Worm (Caenorhabditis elegans): Measurements from ENCODE around the gene srz-78.
A peak's percentile ranks its signal among the peaks of the same experiment; 100 is the strongest.

srz-78 gene

DNA sequence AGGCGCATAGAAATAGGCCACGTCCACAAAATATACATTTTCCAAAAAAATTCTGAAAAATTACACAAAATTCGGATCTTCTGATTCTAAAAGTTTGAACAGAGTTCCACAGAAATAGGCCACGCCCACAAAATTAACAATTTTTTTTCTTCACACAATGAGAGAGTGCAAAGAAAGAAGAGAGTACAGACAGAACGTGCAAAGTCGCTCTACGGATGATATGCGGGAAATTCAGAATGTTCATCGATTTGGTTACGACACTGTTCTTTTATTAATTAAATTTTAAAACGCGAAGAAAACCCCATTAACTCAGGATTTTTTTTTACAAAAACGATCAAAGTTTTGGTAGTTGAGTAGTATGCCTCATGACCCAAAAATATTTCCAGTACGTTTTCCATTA lies 41.4 kb downstream of the srz-78 start:
- no peak for TF ChIP-seq nhr-77 (tag; optimal IDR thresholded peaks at IDR 0.05)
- peak; percentile 1 for TF ChIP-seq C16A3.4 (tag; optimal IDR thresholded peaks at IDR 0.05)
- TF ChIP-seq nhr-47 (tag; optimal IDR thresholded peaks at IDR 0.05) = no peak
- TF ChIP-seq lsy-2 (tag; optimal IDR thresholded peaks at IDR 0.05) = peak; percentile 24 to 70
- TF ChIP-seq irx-1 (tag; optimal IDR thresholded peaks at IDR 0.05) = no peak
- no peak for TF ChIP-seq elt-2 (tag; optimal IDR thresholded peaks at IDR 0.05)
- peak; percentile 35 for TF ChIP-seq blmp-1 (tag; optimal IDR thresholded peaks at IDR 0.05)
- no peak for TF ChIP-seq nhr-84 (tag; optimal IDR thresholded peaks at IDR 0.05)
- no peak for TF ChIP-seq xbp-1 (tag; optimal IDR thresholded peaks at IDR 0.05)
- TF ChIP-seq ceh-88 (GFP tag; IDR thresholded peaks at IDR 0.05) = no peak
- TF ChIP-seq efl-3 (GFP tag; optimal IDR thresholded peaks at IDR 0.05) = no peak
- TF ChIP-seq lin-15B (tag; optimal IDR thresholded peaks at IDR 0.05) = no peak
- no peak for TF ChIP-seq ceh-63 (GFP tag; optimal IDR thresholded peaks at IDR 0.05)
- TF ChIP-seq vab-15 (tag; optimal IDR thresholded peaks at IDR 0.05) = no peak
- TF ChIP-seq pag-3 (tag; optimal IDR thresholded peaks at IDR 0.05; ENCODE audit: borderline replicate concordance, insufficient read depth) = no peak
- no peak for TF ChIP-seq lin-13 (GFP tag; optimal IDR thresholded peaks at IDR 0.05)
- TF ChIP-seq efl-1 (optimal IDR thresholded peaks at IDR 0.05) = peak; percentile 50 to 66
- TF ChIP-seq efl-1 (GFP tag; optimal IDR thresholded peaks at IDR 0.05 in 1 of 2) = peak; percentile 67 to 96
- no peak for TF ChIP-seq sptf-1 (tag; optimal IDR thresholded peaks at IDR 0.05)
- no peak for TF ChIP-seq rnt-1 (tag; optimal IDR thresholded peaks at IDR 0.05)
- peak; percentile 33 to 76 (median 61) for TF ChIP-seq dpl-1 (GFP tag; optimal IDR thresholded peaks at IDR 0.05)
- TF ChIP-seq hpl-2 (GFP tag; optimal IDR thresholded peaks at IDR 0.05) = no peak
- no peak for TF ChIP-seq Y116A8C.19 (tag; optimal IDR thresholded peaks at IDR 0.05; ENCODE audit: borderline replicate concordance)
- no peak for TF ChIP-seq ceh-8 (GFP tag; optimal IDR thresholded peaks at IDR 0.05)
- peak; percentile 16 to 78 for TF ChIP-seq lin-35 (GFP tag; optimal IDR thresholded peaks at IDR 0.05)
- TF ChIP-seq nhr-76 (tag; optimal IDR thresholded peaks at IDR 0.05) = no peak
- no peak for TF ChIP-seq ceh-82 (tag; optimal IDR thresholded peaks at IDR 0.05)
- TF ChIP-seq unc-62 (GFP tag; optimal IDR thresholded peaks at IDR 0.05) = no peak
- no peak for TF ChIP-seq pqm-1 (tag; optimal IDR thresholded peaks at IDR 0.05)
- no peak for TF ChIP-seq C34B4.2 (tag; optimal IDR thresholded peaks at IDR 0.05)
- TF ChIP-seq snu-23 (GFP tag; optimal IDR thresholded peaks at IDR 0.05) = peak; percentile 10
- no peak for TF ChIP-seq lin-39 (tag; optimal IDR thresholded peaks at IDR 0.05)
- TF ChIP-seq jun-1 (tag; optimal IDR thresholded peaks at IDR 0.05) = no peak

DNA sequence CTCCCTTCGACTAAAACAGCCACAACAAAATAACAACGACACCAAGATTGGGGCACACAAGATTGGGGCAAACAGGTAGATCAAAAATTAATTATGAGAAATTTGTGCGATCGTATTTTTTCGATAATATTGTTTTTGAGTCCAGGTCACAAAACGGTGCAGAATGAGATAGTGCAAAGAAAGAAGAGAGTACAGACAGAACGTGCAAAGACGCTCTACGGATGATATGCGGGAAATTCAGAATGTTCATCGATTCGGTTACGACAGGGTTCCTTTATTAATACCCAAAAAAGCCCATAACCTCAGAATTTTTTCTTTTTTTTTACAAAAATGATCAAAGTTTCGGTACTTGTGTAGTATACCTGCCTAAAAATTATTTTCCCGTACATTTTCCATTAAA lies 47.7 kb downstream of the srz-78 start:
- TF ChIP-seq swsn-7 (tag; optimal IDR thresholded peaks at IDR 0.05) = no peak
- no peak for TF ChIP-seq nhr-71 (tag; optimal IDR thresholded peaks at IDR 0.05)
- TF ChIP-seq C04F5.9 (tag; optimal IDR thresholded peaks at IDR 0.05) = no peak
- TF ChIP-seq pax-3 (tag; optimal IDR thresholded peaks at IDR 0.05) = no peak
- TF ChIP-seq ceh-88 (GFP tag; IDR thresholded peaks at IDR 0.05) = no peak
- peak; percentile 10 to 62 for TF ChIP-seq lin-35 (GFP tag; optimal IDR thresholded peaks at IDR 0.05)
- TF ChIP-seq nhr-11 (tag; optimal IDR thresholded peaks at IDR 0.05) = no peak
- TF ChIP-seq elt-2 (tag; optimal IDR thresholded peaks at IDR 0.05) = no peak
- TF ChIP-seq unc-62 (GFP tag; optimal IDR thresholded peaks at IDR 0.05) = no peak
- no peak for TF ChIP-seq rnt-1 (tag; optimal IDR thresholded peaks at IDR 0.05)
- TF ChIP-seq fos-1 (tag; optimal IDR thresholded peaks at IDR 0.05) = no peak
- TF ChIP-seq efl-1 (optimal IDR thresholded peaks at IDR 0.05) = peak; percentile 2 to 58
- TF ChIP-seq efl-1 (GFP tag; optimal IDR thresholded peaks at IDR 0.05 in 1 of 2) = peak in 1 of 2 experiments; percentile 54
- TF ChIP-seq nhr-84 (tag; optimal IDR thresholded peaks at IDR 0.05) = no peak
- TF ChIP-seq snu-23 (GFP tag; optimal IDR thresholded peaks at IDR 0.05) = peak; percentile 16
- TF ChIP-seq ces-1 (GFP tag; optimal IDR thresholded peaks at IDR 0.05) = no peak
- TF ChIP-seq nhr-28 (tag; optimal IDR thresholded peaks at IDR 0.05) = no peak
- no peak for TF ChIP-seq hpl-2 (GFP tag; optimal IDR thresholded peaks at IDR 0.05)
- TF ChIP-seq mef-2 (tag; optimal IDR thresholded peaks at IDR 0.05) = no peak
- peak; percentile 17 to 53 (median 30) for TF ChIP-seq dpl-1 (GFP tag; optimal IDR thresholded peaks at IDR 0.05)
- TF ChIP-seq xbp-1 (tag; optimal IDR thresholded peaks at IDR 0.05) = no peak
- peak in 1 of 2 experiments; percentile 56 for TF ChIP-seq lsy-2 (tag; optimal IDR thresholded peaks at IDR 0.05)
- TF ChIP-seq zip-4 (GFP tag; optimal IDR thresholded peaks at IDR 0.05) = no peak
- TF ChIP-seq jun-1 (tag; optimal IDR thresholded peaks at IDR 0.05) = no peak
- TF ChIP-seq ztf-11 (tag; optimal IDR thresholded peaks at IDR 0.05) = no peak
